Fruit fly (Drosophila melanogaster): ENCODE results near the gene Tspo.

Tspo gene

dm6 chr2L:606952-607351 is 47.5 kb downstream of the Tspo start:
- TF ChIP-seq pan (optimal IDR thresholded peaks at IDR 0.05) (no peak), CG8478 (optimal IDR thresholded peaks at IDR 0.05) (no peak), EcR (GFP tag; optimal IDR thresholded peaks at IDR 0.05) (no peak), usp (GFP tag; optimal IDR thresholded peaks at IDR 0.05) (no peak), Dll (optimal IDR thresholded peaks at IDR 0.05) (no peak), psq (optimal IDR thresholded peaks at IDR 0.05) (no peak)

- TF ChIP-seq CG8478 (optimal IDR thresholded peaks at IDR 0.05) (no peak), usp (GFP tag; optimal IDR thresholded peaks at IDR 0.05) (no peak), psq (optimal IDR thresholded peaks at IDR 0.05) (no peak), pan (optimal IDR thresholded peaks at IDR 0.05) (no peak), EcR (GFP tag; optimal IDR thresholded peaks at IDR 0.05) (no peak), Dll (optimal IDR thresholded peaks at IDR 0.05) (no peak)
These were observed 48.7 kb downstream of the Tspo start for dm6 chr2L:608143-608542.

dm6 chr2L:609497-609896 is 50.1 kb downstream of the Tspo start:
- TF ChIP-seq usp (GFP tag; optimal IDR thresholded peaks at IDR 0.05) (no peak), pan (optimal IDR thresholded peaks at IDR 0.05) (no peak), Dll (optimal IDR thresholded peaks at IDR 0.05) (no peak), EcR (GFP tag; optimal IDR thresholded peaks at IDR 0.05) (no peak), CG8478 (optimal IDR thresholded peaks at IDR 0.05) (no peak), psq (optimal IDR thresholded peaks at IDR 0.05) (no peak)

All from whole organism.